Fruit fly (Drosophila melanogaster) S2 (cell line): ENCODE data around the gene G6P.

Experiments used
- CG8478 ChIP-seq: fragments of >200 bp; optimal IDR thresholded peaks from 2 replicates; lab custom pipeline; 2018
- CTCF ChIP-seq, 2 experiments: fragments of >200 bp; optimal IDR thresholded peaks; 2 replicates each; lab custom pipeline; 2018

The G6P gene

dm6 chr2L:2844413-2844812 lies 28.9 kb upstream of the G6P start, which contains the start of gene CG18558:
Gene CG18558, minus strand, starts transcription at chr2L:2844513.
- TF ChIP-seq CG8478 (no peak), CTCF (optimal IDR thresholded peaks at IDR 0.05; lab: Kevin White, UChicago) (no peak)

dm6 chr2L:2840311-2840710 lies 24.8 kb upstream of the G6P start:
- TF ChIP-seq CG8478 = no peak
- no peak for TF ChIP-seq CTCF (optimal IDR thresholded peaks at IDR 0.05; lab: Kevin White, UChicago)

- TF ChIP-seq CG8478 (no peak), CTCF (optimal IDR thresholded peaks at IDR 0.05; lab: Kevin White, UChicago) (no peak)
Measured at dm6 chr2L:2839850-2840249, 24.3 kb upstream of the G6P start, which contains the start of gene CG2975. Gene CG2975, plus strand, starts transcription at chr2L:2840124.

- TF ChIP-seq CTCF (optimal IDR thresholded peaks at IDR 0.05; lab: Kevin White, UChicago) (no peak), CG8478 (no peak)
Measured at dm6 chr2L:2837742-2838461, 22.3 kb upstream of the G6P start, which contains the start of the genes CG3119 and Cpr23B. Gene CG3119, minus strand, starts transcription at chr2L:2837833. Gene Cpr23B, plus strand, starts transcription at chr2L:2838411.

- no peak for TF ChIP-seq CTCF (optimal IDR thresholded peaks at IDR 0.05; lab: Kevin White, UChicago)
- no peak for TF ChIP-seq CG8478
Measured at dm6 chr2L:2830341-2830800, 14.8 kb upstream of the G6P start.

- no peak for TF ChIP-seq CG8478
- no peak for TF ChIP-seq CTCF (optimal IDR thresholded peaks at IDR 0.05; lab: Kevin White, UChicago)
Measured at dm6 chr2L:2829637-2830340, 14.2 kb upstream of the G6P start, which contains the start of gene Duox. Gene Duox, minus strand, starts transcription at chr2L:2830248.

dm6 chr2L:2825406-2825805 lies 9.8 kb upstream of the G6P start, which contains the start of gene CG3123:
Gene CG3123, minus strand, starts transcription at chr2L:2825506.
- TF ChIP-seq CTCF (optimal IDR thresholded peaks at IDR 0.05; lab: Kevin White, UChicago) = no peak
- TF ChIP-seq CG8478 = no peak

dm6 chr2L:2812137-2812536 lies 3.4 kb downstream of the G6P start, which contains the start of gene CG2964:
Gene CG2964, plus strand, starts transcription at chr2L:2812437.
- TF ChIP-seq CG8478 = no peak
- TF ChIP-seq CTCF (optimal IDR thresholded peaks at IDR 0.05; lab: Kevin White, UChicago) = no peak

- TF ChIP-seq CTCF (optimal IDR thresholded peaks at IDR 0.05; lab: Kevin White, UChicago) = no peak
- no peak for TF ChIP-seq CG8478
Measured at dm6 chr2L:2810831-2811230, 4.7 kb downstream of the G6P start.

dm6 chr2L:2808038-2808699 lies 7.4 kb downstream of the G6P start:
- no peak for TF ChIP-seq CTCF (optimal IDR thresholded peaks at IDR 0.05; lab: Kevin White, UChicago)
- TF ChIP-seq CG8478 = no peak

dm6 chr2L:2807597-2807996 lies 8.0 kb downstream of the G6P start:
- no peak for TF ChIP-seq CTCF (optimal IDR thresholded peaks at IDR 0.05; lab: Kevin White, UChicago)
- no peak for TF ChIP-seq CG8478

dm6 chr2L:2806190-2806763 lies 9.3 kb downstream of the G6P start:
- TF ChIP-seq CTCF (optimal IDR thresholded peaks at IDR 0.05; lab: Kevin White, UChicago) (no peak), CG8478 (no peak)

- TF ChIP-seq CG8478 = no peak
- TF ChIP-seq CTCF (optimal IDR thresholded peaks at IDR 0.05; lab: Kevin White, UChicago) = no peak
Measured at dm6 chr2L:2804634-2805311, 10.8 kb downstream of the G6P start, which contains the start of gene daw. Gene daw, plus strand, starts transcription at chr2L:2805261.

- TF ChIP-seq CTCF (optimal IDR thresholded peaks at IDR 0.05; lab: Kevin White, UChicago) (no peak), CG8478 (no peak)
Measured at dm6 chr2L:2802527-2802926, 13.0 kb downstream of the G6P start.
